Worm (Caenorhabditis elegans): Measurements from ENCODE around the gene erp-44.2.

Gene erp-44.2

ce11 chrIV:7796432-7797113 lies 37.9 kb downstream of the erp-44.2 start, which contains the start of gene sgo-1 (continued):
- TF ChIP-seq C06A6.2 (GFP tag; conservative IDR thresholded peaks at IDR 0.05) = no peak
- TF ChIP-seq tbx-9 (tag; optimal IDR thresholded peaks at IDR 0.05; ENCODE audit: borderline replicate concordance) = no peak
- peak; percentile 99 for TF ChIP-seq D2030.7 (GFP tag; IDR thresholded peaks at IDR 0.05)
- no peak for TF ChIP-seq madf-10 (tag; optimal IDR thresholded peaks at IDR 0.05)
- peak; percentile 91 for TF ChIP-seq lin-54 (GFP tag; optimal IDR thresholded peaks at IDR 0.05)
- peak; percentile 73; the same call in 1 of the 2 replicates for TF ChIP-seq ztf-28 (GFP tag; IDR thresholded peaks at IDR 0.05)
- peak; percentile 70; the same call in 1 of the 2 replicates for TF ChIP-seq nfya-2 (GFP tag; IDR thresholded peaks at IDR 0.05)
- TF ChIP-seq hsf-1 (GFP tag; IDR thresholded peaks at IDR 0.05) = peak; percentile 92
- TF ChIP-seq tbp1 (GFP tag; optimal IDR thresholded peaks at IDR 0.05) = peak; percentile 67
- TF ChIP-seq lsl-1 (GFP tag; optimal IDR thresholded peaks at IDR 0.05) = peak; percentile 97
- TF ChIP-seq lin-26 (GFP tag; IDR thresholded peaks at IDR 0.05) = no peak
- no peak for TF ChIP-seq zim-3 (tag; optimal IDR thresholded peaks at IDR 0.05)
- TF ChIP-seq rec-8 (tag; optimal IDR thresholded peaks at IDR 0.05) = no peak
- TF ChIP-seq F52B5.7 (tag; optimal IDR thresholded peaks at IDR 0.05) = no peak
- TF ChIP-seq Y53F4B.3 (GFP tag; IDR thresholded peaks at IDR 0.05) = peak; percentile 49; the same call in 1 of the 2 replicates
- no peak for TF ChIP-seq let-607 (tag; optimal IDR thresholded peaks at IDR 0.05)
- no peak for TF ChIP-seq cebp-2 (GFP tag; IDR thresholded peaks at IDR 0.05)
- TF ChIP-seq mes-4 (tag; optimal IDR thresholded peaks at IDR 0.05) = no peak
- TF ChIP-seq nhr-80 (tag; optimal IDR thresholded peaks at IDR 0.05) = no peak
- no peak for TF ChIP-seq repo-1 (tag; optimal IDR thresholded peaks at IDR 0.05)
- TF ChIP-seq ceh-27 (GFP tag; optimal IDR thresholded peaks at IDR 0.05) = no peak
- no peak for TF ChIP-seq ztf-25 (GFP tag; IDR thresholded peaks at IDR 0.05)
- peak; percentile 87 for TF ChIP-seq unc-130 (GFP tag; optimal IDR thresholded peaks at IDR 0.05)
- peak; percentile 88 for TF ChIP-seq C17E4.6 (GFP tag; IDR thresholded peaks at IDR 0.05)
- TF ChIP-seq pbrm-1 (GFP tag; IDR thresholded peaks at IDR 0.05) = peak; percentile 77; the same call in 1 of the 2 replicates
- TF ChIP-seq mxl-1 (tag; optimal IDR thresholded peaks at IDR 0.05) = no peak
- no peak for TF ChIP-seq hlh-12 (tag; optimal IDR thresholded peaks at IDR 0.05)
- no peak for TF ChIP-seq F22D6.2 (tag; optimal IDR thresholded peaks at IDR 0.05)
- no peak for TF ChIP-seq lsy-27 (tag; optimal IDR thresholded peaks at IDR 0.05; ENCODE audit: borderline replicate concordance, insufficient read depth)
- TF ChIP-seq F57C9.4 (tag; optimal IDR thresholded peaks at IDR 0.05) = no peak
- no peak for TF ChIP-seq B0035.1 (tag; optimal IDR thresholded peaks at IDR 0.05)
- TF ChIP-seq B0336.3 (GFP tag; IDR thresholded peaks at IDR 0.05) = peak; percentile 87
- TF ChIP-seq attf-5 (GFP tag; optimal IDR thresholded peaks at IDR 0.05) = no peak
- no peak for TF ChIP-seq bed-1 (GFP tag; IDR thresholded peaks at IDR 0.05)
- TF ChIP-seq lir-1 (GFP tag; conservative IDR thresholded peaks at IDR 0.05) = peak; percentile 69; the same call in 1 of the 2 replicates
- TF ChIP-seq ceh-40 (GFP tag; IDR thresholded peaks at IDR 0.05) = no peak
- TF ChIP-seq nfyb-1 (GFP tag; IDR thresholded peaks at IDR 0.05) = peak; percentile 62; the same call in 1 of the 2 replicates
- no peak for TF ChIP-seq K12H6.12 (tag; optimal IDR thresholded peaks at IDR 0.05)

DNA sequence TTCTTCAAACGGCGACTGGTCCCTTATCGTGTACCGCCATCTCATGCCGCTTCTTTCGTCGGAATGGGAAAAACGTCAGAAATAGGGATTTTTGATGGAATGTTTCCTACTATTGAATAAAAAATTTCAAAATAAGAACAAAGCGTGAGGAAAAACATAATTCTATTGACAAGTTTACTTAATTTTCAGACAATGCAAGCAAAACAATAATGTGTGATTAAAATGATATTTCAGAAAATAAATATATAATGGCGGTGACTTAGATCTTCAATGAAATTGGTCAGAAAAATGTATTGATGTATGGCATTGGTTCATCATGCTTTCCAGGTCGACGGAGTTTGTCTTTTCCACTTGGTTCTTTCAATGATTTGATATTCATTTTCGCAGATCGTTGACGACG lies 39.8 kb downstream of the erp-44.2 start, which contains the start of gene ntp-1:
ntp-1 (minus strand) TSS at position 101 of the 400 bp plus-strand sequence.
- TF ChIP-seq Y53F4B.3 (GFP tag; IDR thresholded peaks at IDR 0.05) = no peak
- TF ChIP-seq bed-2 (GFP tag; IDR thresholded peaks at IDR 0.05) = no peak
- TF ChIP-seq Y53G8AR.9 (GFP tag; conservative IDR thresholded peaks at IDR 0.05) = no peak
- no peak for TF ChIP-seq rec-8 (tag; optimal IDR thresholded peaks at IDR 0.05)
- TF ChIP-seq fkh-3 (tag; optimal IDR thresholded peaks at IDR 0.05) = no peak
- no peak for TF ChIP-seq Y95B8A.8 (GFP tag; IDR thresholded peaks at IDR 0.05)
- no peak for TF ChIP-seq ceh-27 (GFP tag; optimal IDR thresholded peaks at IDR 0.05)
- no peak for TF ChIP-seq snpc-1.1 (tag; optimal IDR thresholded peaks at IDR 0.05; ENCODE audit: insufficient read depth)
- TF ChIP-seq lin-40 (tag; optimal IDR thresholded peaks at IDR 0.05) = no peak
- no peak for TF ChIP-seq die-1 (tag; optimal IDR thresholded peaks at IDR 0.05)
- no peak for TF ChIP-seq dox-1 (GFP tag; IDR thresholded peaks at IDR 0.05)
- TF ChIP-seq aptf-3 (GFP tag; IDR thresholded peaks at IDR 0.05) = no peak
- TF ChIP-seq madf-6 (GFP tag; IDR thresholded peaks at IDR 0.05) = no peak
- TF ChIP-seq efl-1 (GFP tag; optimal IDR thresholded peaks at IDR 0.05) = no peak

Measured in whole organism, young adult.